Worm (Caenorhabditis elegans) whole organism, L2 larva: ENCODE results near the gene col-144.
A peak's percentile ranks its signal among the peaks of the same experiment; 100 is the strongest.

ENCODE experiments used
- C34F6.9 ChIP-seq: fragments of 150-350 bp; optimal IDR thresholded peaks from 2 replicates; lab custom pipeline; 2014; ENCODE audit warnings: missing biosample characterization, missing genetic modification characterization
- F13H6.1 ChIP-seq: sonication (generic microtip); optimal IDR thresholded peaks from 2 replicates; lab custom pipeline; 2016; ENCODE audit warnings: missing genetic modification characterization, missing compliant biosample characterization
- Y55F3AM.14 ChIP-seq: fragments of 200-800 bp; sonication (Bioruptor generic); optimal IDR thresholded peaks from 2 replicates; lab custom pipeline; 2018; ENCODE audit warnings: mild to moderate bottlenecking, missing genetic modification characterization, missing compliant biosample characterization
- alr-1 ChIP-seq: fragments of 150-350 bp; optimal IDR thresholded peaks from 2 replicates; lab custom pipeline; 2014; ENCODE audit warnings: missing biosample characterization, missing genetic modification characterization
- ama-1 ChIP-seq: fragments of 150-350 bp; optimal IDR thresholded peaks from 2 replicates; lab custom pipeline; 2018; ENCODE audit warnings: inconsistent platforms
- blmp-1 ChIP-seq: sonication (generic microtip); optimal IDR thresholded peaks from 2 replicates; lab custom pipeline; 2017; ENCODE audit warnings: missing genetic modification characterization, mild to moderate bottlenecking, missing compliant biosample characterization, antibody characterized with exemption, moderate library complexity; ENCODE audit not compliant: insufficient read depth
- ceh-82 ChIP-seq: fragments of 150-350 bp; optimal IDR thresholded peaks from 2 replicates; lab custom pipeline; 2014; ENCODE audit warnings: missing biosample characterization, missing genetic modification characterization
- crh-2 ChIP-seq: sonication (generic microtip); optimal IDR thresholded peaks from 2 replicates; lab custom pipeline; 2017; ENCODE audit warnings: missing biosample characterization, missing genetic modification characterization
- dmd-4 ChIP-seq: sonication (generic microtip); optimal IDR thresholded peaks from 2 replicates; lab custom pipeline; 2017; ENCODE audit warnings: missing biosample characterization, missing genetic modification characterization
- egl-27 ChIP-seq: sonication (generic microtip); optimal IDR thresholded peaks from 3 replicates; lab custom pipeline; 2017; ENCODE audit warnings: missing biosample characterization, missing genetic modification reagents, missing genetic modification characterization
- elt-3 ChIP-seq: sonication (generic microtip); optimal IDR thresholded peaks from 2 replicates; lab custom pipeline; 2017; ENCODE audit warnings: missing biosample characterization, missing genetic modification characterization
- fos-1 ChIP-seq: fragments of 150-350 bp; optimal IDR thresholded peaks from 2 replicates; lab custom pipeline; 2014; ENCODE audit warnings: missing biosample characterization, missing genetic modification characterization
- lin-11 ChIP-seq: fragments of 150-350 bp; sonication (generic microtip); optimal IDR thresholded peaks from 2 replicates; lab custom pipeline; 2014; ENCODE audit warnings: missing biosample characterization, missing genetic modification characterization, inconsistent platforms, mixed read lengths
- lin-13 ChIP-seq: fragments of 150-350 bp; optimal IDR thresholded peaks from 2 replicates; lab custom pipeline; 2014; ENCODE audit warnings: missing biosample characterization, missing genetic modification reagents, missing genetic modification characterization
- lsy-2 ChIP-seq, 2 experiments: fragments of 150-350 bp in 1 of 2; sonication (generic microtip) in 1 of 2; optimal IDR thresholded peaks; 2 replicates each; lab custom pipeline; 2014 to 2017; ENCODE audit warnings: missing biosample characterization in 2 of 2, missing genetic modification characterization in 2 of 2
- mab-5 ChIP-seq: fragments of 150-350 bp; optimal IDR thresholded peaks from 2 replicates; lab custom pipeline; 2014; ENCODE audit warnings: missing biosample characterization, missing genetic modification characterization
- mbf-1 ChIP-seq: sonication (generic microtip); optimal IDR thresholded peaks from 2 replicates; lab custom pipeline; 2017; ENCODE audit warnings: missing biosample characterization, missing genetic modification characterization
- mdl-1 ChIP-seq, 2 experiments: fragments of 150-350 bp in 1 of 2; sonication (generic microtip) in 1 of 2; optimal IDR thresholded peaks; 2 replicates each; lab custom pipeline; 2017; ENCODE audit warnings: missing biosample characterization in 2 of 2, missing genetic modification characterization in 2 of 2
- nhr-10 ChIP-seq: sonication (generic microtip); optimal IDR thresholded peaks from 2 replicates; lab custom pipeline; 2017; ENCODE audit warnings: missing biosample characterization, missing genetic modification characterization
- nhr-12 ChIP-seq: fragments of 150-350 bp; optimal IDR thresholded peaks from 2 replicates; lab custom pipeline; 2014; ENCODE audit warnings: missing biosample characterization, missing genetic modification characterization
- nhr-21 ChIP-seq: fragments of 150-350 bp; optimal IDR thresholded peaks from 2 replicates; lab custom pipeline; 2014; ENCODE audit warnings: missing biosample characterization, missing genetic modification characterization
- nhr-237 ChIP-seq: fragments of 150-350 bp; optimal IDR thresholded peaks from 2 replicates; lab custom pipeline; 2014; ENCODE audit warnings: missing biosample characterization, missing genetic modification characterization
- nhr-25 ChIP-seq: fragments of 150-350 bp; sonication (generic microtip); optimal IDR thresholded peaks from 3 replicates; lab custom pipeline; 2014; ENCODE audit warnings: missing biosample characterization, missing genetic modification characterization
- sem-4 ChIP-seq: fragments of 150-350 bp; optimal IDR thresholded peaks from 2 replicates; lab custom pipeline; 2014; ENCODE audit warnings: missing biosample characterization, missing genetic modification reagents, missing genetic modification characterization
- sma-3 ChIP-seq: sonication (generic microtip); optimal IDR thresholded peaks from 2 replicates; lab custom pipeline; 2016; ENCODE audit warnings: missing genetic modification reagents, missing genetic modification characterization, missing compliant biosample characterization
- sma-9 ChIP-seq, 2 experiments: fragments of 150-350 bp in 1 of 2; sonication (generic microtip) in 1 of 2; optimal IDR thresholded peaks; 2 replicates each; lab custom pipeline; 2014 to 2016; ENCODE audit warnings: missing genetic modification characterization in 2 of 2, mild to moderate bottlenecking in 1 of 2, missing biosample characterization in 1 of 2, missing compliant biosample characterization in 1 of 2, missing genetic modification reagents in 1 of 2, moderate library complexity in 1 of 2
- snpc-4 ChIP-seq: fragments of 150-350 bp; optimal IDR thresholded peaks from 2 replicates; lab custom pipeline; 2014; ENCODE audit warnings: missing biosample characterization, missing genetic modification characterization
- unc-39 ChIP-seq: fragments of 150-350 bp; optimal IDR thresholded peaks from 2 replicates; lab custom pipeline; 2014; ENCODE audit warnings: missing biosample characterization, missing genetic modification characterization
- unc-55 ChIP-seq: fragments of 150-350 bp; sonication (generic microtip); optimal IDR thresholded peaks from 3 replicates; lab custom pipeline; 2014; ENCODE audit warnings: missing biosample characterization, missing genetic modification reagents, missing genetic modification characterization
- unc-62 ChIP-seq: fragments of 150-350 bp; optimal IDR thresholded peaks from 2 replicates; lab custom pipeline; 2014; ENCODE audit warnings: missing biosample characterization, missing genetic modification reagents, missing genetic modification characterization
- zag-1 ChIP-seq: fragments of 150-350 bp; optimal IDR thresholded peaks from 2 replicates; lab custom pipeline; 2014; ENCODE audit warnings: missing biosample characterization, missing genetic modification characterization
- ztf-1 ChIP-seq: fragments of 200-800 bp; sonication (Bioruptor generic); conservative IDR thresholded peaks from 2 replicates; pipeline ENCODE4 v1.3.6; 2022; ENCODE audit warnings: missing genetic modification characterization, missing compliant biosample characterization
- ztf-11 ChIP-seq: sonication (generic microtip); optimal IDR thresholded peaks from 2 replicates; lab custom pipeline; 2017; ENCODE audit warnings: missing biosample characterization, missing genetic modification characterization

Gene col-144

DNA sequence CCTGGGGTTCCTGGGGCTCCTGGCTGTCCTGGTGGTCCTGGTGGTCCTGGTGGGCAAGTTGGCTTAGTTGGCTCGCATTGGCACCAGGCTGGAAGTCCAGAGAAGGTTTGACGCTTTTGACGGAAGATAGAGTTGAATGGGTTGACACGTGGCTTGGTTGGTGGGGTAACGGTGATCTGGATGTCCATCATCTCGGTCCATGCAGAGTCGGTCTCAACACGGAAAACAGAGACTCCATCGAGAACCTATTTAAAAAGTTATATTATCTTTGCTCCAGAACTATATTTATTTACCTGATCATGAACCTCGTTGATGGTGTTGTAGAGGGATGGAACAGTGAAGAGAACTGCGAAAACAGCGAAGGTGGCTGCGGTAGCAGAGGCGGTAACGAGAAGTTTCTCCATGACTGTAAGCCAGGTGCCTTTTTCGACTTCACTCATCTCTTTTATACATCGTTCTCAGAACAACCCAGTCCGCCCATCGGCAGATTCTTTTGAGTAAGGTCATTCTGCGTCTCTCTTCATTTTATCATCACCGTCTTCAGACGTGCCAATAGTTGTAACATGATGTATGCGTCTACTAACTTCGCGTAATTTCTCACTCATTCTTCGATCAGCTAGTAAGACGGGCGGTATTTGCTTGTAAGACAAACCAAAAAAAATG, at the start of gene col-144:
Gene col-144 (minus strand): TSS at position 419 of the 663 bp plus-strand sequence.
- peak; percentile 10 for TF ChIP-seq crh-2
- peak; percentile 20 for TF ChIP-seq ama-1 (lab: Kevin White, UChicago)
- TF ChIP-seq egl-27 (tag; lab: Kevin White, UChicago), result no peak
- TF ChIP-seq unc-39 (tag; lab: Kevin White, UChicago), result no peak
- TF ChIP-seq snpc-4 (tag; lab: Kevin White, UChicago), result no peak
- no peak for TF ChIP-seq dmd-4
- peak; percentile 57 for TF ChIP-seq blmp-1 (tag; lab: Kevin White, UChicago)
- TF ChIP-seq nhr-21 (tag; lab: Kevin White, UChicago), result peak; percentile 21
- no peak for TF ChIP-seq sem-4
- TF ChIP-seq sma-9 (GFP tag; optimal IDR thresholded peaks at IDR 0.05; lab: Kevin White, UChicago), result peak; percentile 25
- TF ChIP-seq sma-9 (tag; optimal IDR thresholded peaks at IDR 0.05; lab: Kevin White, UChicago), result no peak
- TF ChIP-seq zag-1 (tag; lab: Kevin White, UChicago), result no peak
- TF ChIP-seq mab-5, result no peak
- peak; percentile 68 for TF ChIP-seq nhr-25
- peak; percentile 28 for TF ChIP-seq sma-3 (GFP tag; lab: Kevin White, UChicago)

DNA sequence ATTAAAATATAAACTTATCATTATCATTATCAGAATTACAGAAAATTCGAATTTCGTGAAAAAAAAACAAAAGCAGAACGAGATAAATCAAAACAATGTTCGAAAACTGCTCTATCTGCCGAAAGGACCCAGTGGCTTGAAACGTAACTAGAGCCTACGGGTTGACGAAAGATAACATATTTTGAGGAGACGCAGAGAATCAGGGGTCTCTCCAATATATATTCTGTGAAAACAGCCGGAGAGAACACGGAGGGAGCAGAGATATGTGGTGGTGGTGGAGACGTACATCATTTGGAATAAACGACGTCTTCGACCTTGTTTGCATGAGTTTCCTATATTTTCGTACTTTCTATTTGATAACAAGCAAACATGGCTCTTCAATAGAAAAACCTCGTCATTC, 48.4 kb upstream of the col-144 start:
- TF ChIP-seq lin-13 (GFP tag; lab: Kevin White, UChicago) (no peak), nhr-237 (tag; lab: Kevin White, UChicago) (no peak), unc-55 (peak; percentile 48), F13H6.1 (tag; lab: Kevin White, UChicago) (peak; percentile 18), Y55F3AM.14 (GFP tag; lab: Kevin White, UChicago) (no peak), ceh-82 (tag; lab: Kevin White, UChicago) (no peak), C34F6.9 (tag; lab: Kevin White, UChicago) (peak; percentile 12), mab-5 (no peak), mdl-1 (tag; optimal IDR thresholded peaks at IDR 0.05; lab: Kevin White, UChicago) (no peak)
- TF ChIP-seq, all 48 proteins: peak for 3

DNA sequence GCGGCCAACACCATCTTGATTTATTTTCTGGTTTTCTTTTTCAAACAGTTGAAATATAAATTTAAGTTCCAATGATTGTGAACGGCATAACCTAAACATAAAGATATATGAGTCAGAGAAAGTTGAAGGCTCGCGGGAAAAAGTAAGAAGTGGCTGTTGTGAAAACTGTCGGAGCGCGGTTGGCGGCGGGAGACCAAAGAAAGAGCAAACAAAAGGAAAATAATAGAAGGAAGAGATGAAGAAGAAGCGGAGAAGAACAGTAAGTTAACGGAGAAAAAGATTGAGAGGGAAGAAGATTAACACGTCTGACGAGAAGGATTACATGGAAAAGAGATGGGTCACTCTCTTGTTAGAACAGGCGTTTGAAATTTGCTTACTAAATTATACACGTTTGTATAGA, 46.9 kb upstream of the col-144 start, which contains the start of gene inx-10:
Gene inx-10 (minus strand): TSS at position 101 of the 400 bp plus-strand sequence.
- TF ChIP-seq ztf-1 (GFP tag; lab: Robert Waterston, UW) (no peak), mbf-1 (tag; lab: Kevin White, UChicago) (no peak), mdl-1 (tag; optimal IDR thresholded peaks at IDR 0.05; lab: Kevin White, UChicago) (no peak), zag-1 (tag; lab: Kevin White, UChicago) (no peak), snpc-4 (tag; lab: Kevin White, UChicago) (no peak), unc-62 (no peak), lin-11 (no peak), lsy-2 (tag; optimal IDR thresholded peaks at IDR 0.05; lab: Kevin White, UChicago) (no peak), mab-5 (no peak), Y55F3AM.14 (GFP tag; lab: Kevin White, UChicago) (no peak), unc-55 (no peak), dmd-4 (no peak), elt-3 (tag; lab: Kevin White, UChicago) (no peak)

DNA sequence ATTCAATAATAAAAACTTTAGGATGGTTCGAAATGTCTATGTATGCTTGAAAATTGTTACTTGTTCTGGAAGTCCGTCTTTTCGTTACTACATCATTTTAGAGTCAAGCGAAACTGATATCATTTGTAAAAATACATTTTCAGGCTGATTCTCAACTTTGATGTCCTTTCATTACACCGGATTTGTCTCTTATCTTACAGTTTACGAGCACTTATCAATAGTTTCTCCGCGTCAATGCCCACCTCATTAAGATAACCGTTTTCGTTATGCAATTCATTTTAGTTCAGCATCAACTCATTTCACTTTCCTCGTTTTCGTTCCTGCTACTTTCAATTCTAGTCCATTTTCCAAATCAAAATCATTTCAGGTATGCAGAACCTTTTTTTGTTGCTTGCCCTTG, 42.3 kb upstream of the col-144 start, which contains the start of gene asp-2:
Gene asp-2 (plus strand): TSS at position 368 of the 400 bp plus-strand sequence.
- TF ChIP-seq fos-1 (tag; lab: Kevin White, UChicago) (peak; percentile 79), sma-9 (GFP tag; optimal IDR thresholded peaks at IDR 0.05; lab: Kevin White, UChicago) (peak; percentile 49), sma-9 (tag; optimal IDR thresholded peaks at IDR 0.05; lab: Kevin White, UChicago) (no peak), unc-55 (no peak)
- TF ChIP-seq, all 48 proteins: peak for 2

DNA sequence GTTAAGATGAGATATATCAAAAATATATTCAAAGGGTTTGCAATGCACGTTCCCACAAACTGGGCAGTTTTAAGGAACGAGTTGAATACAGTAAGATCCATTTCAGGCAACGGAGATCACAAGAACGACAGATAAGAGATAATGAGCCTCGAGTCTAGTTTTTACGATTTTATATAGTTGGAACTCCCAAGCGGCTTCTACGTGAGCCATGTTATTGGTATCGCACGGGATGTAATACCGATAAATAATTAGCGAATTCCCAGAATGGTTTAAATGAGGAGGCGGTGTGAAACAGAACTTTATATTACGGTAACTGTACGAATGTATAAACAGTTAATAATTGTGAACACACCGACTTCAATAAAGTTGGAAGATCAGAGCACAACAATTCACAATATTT, 38.4 kb upstream of the col-144 start, which contains the start of gene str-177:
Gene str-177 (minus strand): TSS at position 101 of the 400 bp plus-strand sequence.
- TF ChIP-seq ztf-11 (tag; lab: Kevin White, UChicago) (no peak), nhr-10 (tag; lab: Kevin White, UChicago) (no peak), nhr-12 (tag; lab: Kevin White, UChicago) (no peak), sma-3 (GFP tag; lab: Kevin White, UChicago) (no peak), alr-1 (tag; lab: Kevin White, UChicago) (no peak)
- TF ChIP-seq, all 48 proteins: peak for 0
